Worm (Caenorhabditis elegans): Measurements from ENCODE around the gene mdt-10.

Gene mdt-10

ce11 chrII:7873843-7874372 is 19.1 kb upstream of the mdt-10 start, which contains the start of gene T01H3.3 (continued):
- TF ChIP-seq snpc-4 (tag; optimal IDR thresholded peaks at IDR 0.05) = no peak
- peak; percentile 36 for TF ChIP-seq nhr-129 (tag; optimal IDR thresholded peaks at IDR 0.05)
- no peak for TF ChIP-seq zag-1 (tag; optimal IDR thresholded peaks at IDR 0.05)
- TF ChIP-seq ztf-4 (tag; optimal IDR thresholded peaks at IDR 0.05) = no peak
- no peak for TF ChIP-seq peb-1 (tag; optimal IDR thresholded peaks at IDR 0.05)
- no peak for TF ChIP-seq nhr-10 (tag; optimal IDR thresholded peaks at IDR 0.05)
- TF ChIP-seq egl-27 (tag; optimal IDR thresholded peaks at IDR 0.05) = no peak
- TF ChIP-seq elt-1 (tag; optimal IDR thresholded peaks at IDR 0.05) = no peak
- TF ChIP-seq ama-1 (optimal IDR thresholded peaks at IDR 0.05) = no peak
- TF ChIP-seq mdl-1 (tag; optimal IDR thresholded peaks at IDR 0.05) = no peak
- peak; percentile 77 for TF ChIP-seq unc-55 (GFP tag; optimal IDR thresholded peaks at IDR 0.05)
- TF ChIP-seq nhr-21 (tag; optimal IDR thresholded peaks at IDR 0.05) = no peak
- TF ChIP-seq Y55F3AM.14 (GFP tag; optimal IDR thresholded peaks at IDR 0.05) = no peak
- TF ChIP-seq gmeb-1 (tag; optimal IDR thresholded peaks at IDR 0.05) = peak; percentile 16
- peak; percentile 67 for TF ChIP-seq C34F6.9 (tag; optimal IDR thresholded peaks at IDR 0.05)
- no peak for TF ChIP-seq lin-39 (tag; optimal IDR thresholded peaks at IDR 0.05)
- no peak for TF ChIP-seq aly-2 (tag; optimal IDR thresholded peaks at IDR 0.05)
- no peak for TF ChIP-seq skn-1 (tag; optimal IDR thresholded peaks at IDR 0.05)
- no peak for TF ChIP-seq nhr-23 (tag; optimal IDR thresholded peaks at IDR 0.05)
- TF ChIP-seq elt-3 (tag; optimal IDR thresholded peaks at IDR 0.05) = no peak
- TF ChIP-seq blmp-1 (tag; optimal IDR thresholded peaks at IDR 0.05; ENCODE audit: insufficient read depth) = no peak
- no peak for TF ChIP-seq ceh-82 (tag; optimal IDR thresholded peaks at IDR 0.05)
- TF ChIP-seq fos-1 (tag; optimal IDR thresholded peaks at IDR 0.05) = no peak
- peak; percentile 44 for TF ChIP-seq lin-13 (GFP tag; optimal IDR thresholded peaks at IDR 0.05)

ce11 chrII:7870632-7871031 is 15.8 kb upstream of the mdt-10 start:
- TF ChIP-seq R02D3.7 (tag; optimal IDR thresholded peaks at IDR 0.05) (no peak), blmp-1 (tag; optimal IDR thresholded peaks at IDR 0.05; ENCODE audit: insufficient read depth) (no peak), sma-3 (GFP tag; optimal IDR thresholded peaks at IDR 0.05) (peak; percentile 30), F13H6.1 (tag; optimal IDR thresholded peaks at IDR 0.05) (peak; percentile 17), lin-13 (GFP tag; optimal IDR thresholded peaks at IDR 0.05) (no peak), nhr-237 (tag; optimal IDR thresholded peaks at IDR 0.05) (no peak), ceh-82 (tag; optimal IDR thresholded peaks at IDR 0.05) (no peak), nhr-10 (tag; optimal IDR thresholded peaks at IDR 0.05) (no peak), crh-2 (tag; optimal IDR thresholded peaks at IDR 0.05) (peak; percentile 21), gmeb-1 (tag; optimal IDR thresholded peaks at IDR 0.05) (no peak), alr-1 (tag; optimal IDR thresholded peaks at IDR 0.05) (no peak), lin-39 (tag; optimal IDR thresholded peaks at IDR 0.05) (no peak), elt-3 (tag; optimal IDR thresholded peaks at IDR 0.05) (no peak), mbf-1 (tag; optimal IDR thresholded peaks at IDR 0.05) (no peak), nhr-11 (tag; optimal IDR thresholded peaks at IDR 0.05) (no peak), mab-5 (tag; optimal IDR thresholded peaks at IDR 0.05) (no peak), sem-4 (tag; optimal IDR thresholded peaks at IDR 0.05) (no peak), nhr-12 (tag; optimal IDR thresholded peaks at IDR 0.05) (no peak), unc-62 (GFP tag; optimal IDR thresholded peaks at IDR 0.05) (no peak), sma-9 (GFP tag; optimal IDR thresholded peaks at IDR 0.05) (no peak), sma-9 (tag; optimal IDR thresholded peaks at IDR 0.05) (no peak), ceh-16 (tag; optimal IDR thresholded peaks at IDR 0.05) (no peak), ztf-11 (tag; optimal IDR thresholded peaks at IDR 0.05) (no peak), nhr-21 (tag; optimal IDR thresholded peaks at IDR 0.05) (no peak), ama-1 (optimal IDR thresholded peaks at IDR 0.05) (no peak), nhr-25 (tag; optimal IDR thresholded peaks at IDR 0.05) (peak; percentile 13), mdl-1 (tag; optimal IDR thresholded peaks at IDR 0.05) (no peak), lin-11 (tag; optimal IDR thresholded peaks at IDR 0.05) (no peak), nhr-6 (tag; optimal IDR thresholded peaks at IDR 0.05) (no peak), nhr-129 (tag; optimal IDR thresholded peaks at IDR 0.05) (peak; percentile 78), nhr-77 (tag; optimal IDR thresholded peaks at IDR 0.05) (no peak), ZK546.5 (tag; optimal IDR thresholded peaks at IDR 0.05) (no peak), unc-55 (GFP tag; optimal IDR thresholded peaks at IDR 0.05) (peak; percentile 75), aly-2 (tag; optimal IDR thresholded peaks at IDR 0.05) (no peak), peb-1 (tag; optimal IDR thresholded peaks at IDR 0.05) (no peak), skn-1 (tag; optimal IDR thresholded peaks at IDR 0.05) (no peak), zag-1 (tag; optimal IDR thresholded peaks at IDR 0.05) (peak; percentile 24), dmd-4 (tag; optimal IDR thresholded peaks at IDR 0.05) (no peak), unc-39 (tag; optimal IDR thresholded peaks at IDR 0.05) (no peak), elt-1 (tag; optimal IDR thresholded peaks at IDR 0.05) (no peak), C34F6.9 (tag; optimal IDR thresholded peaks at IDR 0.05) (peak; percentile 53), fos-1 (tag; optimal IDR thresholded peaks at IDR 0.05) (peak; percentile 21), lsy-2 (tag; optimal IDR thresholded peaks at IDR 0.05) (peak; percentile 81 to 97), snpc-4 (tag; optimal IDR thresholded peaks at IDR 0.05) (no peak)

Data from whole organism, L2 larva.